Worm (Caenorhabditis elegans) whole organism, L1 larva: ENCODE measurements around the gene T19H12.2.
A peak's percentile ranks its signal among the peaks of the same experiment; 100 is the strongest.

ENCODE experiments used
- C04F5.9 ChIP-seq: sonication (generic microtip); optimal IDR thresholded peaks from 2 replicates; lab custom pipeline; 2016; ENCODE audit warnings: missing genetic modification characterization, missing compliant biosample characterization
- aha-1 ChIP-seq: fragments of 150-350 bp; optimal IDR thresholded peaks from 2 replicates; lab custom pipeline; 2014; ENCODE audit warnings: missing biosample characterization, missing genetic modification characterization
- alr-1 ChIP-seq: fragments of 200-800 bp; sonication (Bioruptor generic); optimal IDR thresholded peaks from 2 replicates; lab custom pipeline; 2018; ENCODE audit warnings: borderline replicate concordance, mild to moderate bottlenecking, missing genetic modification characterization, missing compliant biosample characterization
- ceh-8 ChIP-seq: fragments of 200-800 bp; sonication (Bioruptor generic); optimal IDR thresholded peaks from 2 replicates; lab custom pipeline; 2018; ENCODE audit warnings: mild to moderate bottlenecking, missing genetic modification characterization, moderate library complexity, missing compliant biosample characterization
- dsc-1 ChIP-seq: sonication (generic microtip); optimal IDR thresholded peaks from 2 replicates; lab custom pipeline; 2016; ENCODE audit warnings: mild to moderate bottlenecking, missing genetic modification characterization, missing compliant biosample characterization
- efl-1 ChIP-seq, 4 experiments: fragments of 150-350 bp; optimal IDR thresholded peaks in 3 of 4; peaks in 1 of 4; 1 replicate in 1 of 4; 2 replicates in 3 of 4; lab custom pipeline; 2014; ENCODE audit warnings: missing biosample characterization in 2 of 4, missing genetic modification characterization in 2 of 4, missing genetic modification reagents in 2 of 4
- efl-3 ChIP-seq: fragments of 200-800 bp; sonication (Bioruptor generic); optimal IDR thresholded peaks from 2 replicates; lab custom pipeline; 2018; ENCODE audit warnings: mild to moderate bottlenecking, missing genetic modification characterization, missing compliant biosample characterization
- egl-13 ChIP-seq: sonication (generic microtip); optimal IDR thresholded peaks from 2 replicates; lab custom pipeline; 2016; ENCODE audit warnings: missing genotype, missing genetic modification reagents, missing genetic modification characterization, missing compliant biosample characterization
- fkh-10 ChIP-seq: sonication (generic microtip); optimal IDR thresholded peaks from 2 replicates; lab custom pipeline; 2017; ENCODE audit warnings: missing biosample characterization, missing genetic modification reagents, missing genetic modification characterization
- fkh-8 ChIP-seq: sonication (generic microtip); optimal IDR thresholded peaks from 2 replicates; lab custom pipeline; 2016; ENCODE audit warnings: mild to moderate bottlenecking, missing genetic modification characterization, missing compliant biosample characterization
- isw-1 ChIP-seq: fragments of 200-800 bp; sonication (Bioruptor generic); IDR thresholded peaks from 2 replicates; pipeline ENCODE4 v1.3.6; 2022; ENCODE audit warnings: missing genetic modification characterization, missing compliant biosample characterization
- jun-1 ChIP-seq: fragments of 150-350 bp; optimal IDR thresholded peaks from 2 replicates; lab custom pipeline; 2014; ENCODE audit warnings: missing biosample characterization, missing genetic modification reagents, missing genetic modification characterization
- lin-13 ChIP-seq: fragments of 150-350 bp; optimal IDR thresholded peaks from 2 replicates; lab custom pipeline; 2014; ENCODE audit warnings: missing biosample characterization, missing genetic modification reagents, missing genetic modification characterization
- lin-14 ChIP-seq: fragments of 200-800 bp; sonication (Bioruptor generic); optimal IDR thresholded peaks from 2 replicates; lab custom pipeline; 2018; ENCODE audit warnings: mild to moderate bottlenecking, missing genetic modification characterization, moderate library complexity, missing compliant biosample characterization
- lin-15B ChIP-seq: fragments of 150-350 bp; sonication (generic microtip); optimal IDR thresholded peaks from 3 replicates; lab custom pipeline; 2014; ENCODE audit warnings: missing biosample characterization, missing genetic modification characterization
- lin-35 ChIP-seq, 2 experiments: fragments of 150-350 bp; optimal IDR thresholded peaks; 2 replicates each; lab custom pipeline; 2014; ENCODE audit warnings: missing biosample characterization in 2 of 2, missing genetic modification characterization in 2 of 2, missing genetic modification reagents in 2 of 2
- lin-39 ChIP-seq: fragments of 150-350 bp; optimal IDR thresholded peaks from 2 replicates; lab custom pipeline; 2014; ENCODE audit warnings: missing biosample characterization, missing genetic modification reagents, missing genetic modification characterization
- mab-9 ChIP-seq: fragments of 200-800 bp; sonication (Bioruptor generic); IDR thresholded peaks from 2 replicates; pipeline ENCODE4 v1.3.6; 2022; ENCODE audit warnings: missing genetic modification reagents, missing genetic modification characterization, missing compliant biosample characterization
- mef-2 ChIP-seq: fragments of 150-350 bp; optimal IDR thresholded peaks from 2 replicates; lab custom pipeline; 2014; ENCODE audit warnings: missing biosample characterization, missing genetic modification characterization
- mep-1 ChIP-seq: fragments of 150-350 bp; optimal IDR thresholded peaks from 2 replicates; lab custom pipeline; 2014; ENCODE audit warnings: missing biosample characterization, missing genetic modification characterization
- nhr-20 ChIP-seq: sonication (generic microtip); optimal IDR thresholded peaks from 2 replicates; lab custom pipeline; 2016; ENCODE audit warnings: mild to moderate bottlenecking, missing genetic modification characterization, missing compliant biosample characterization
- nhr-237 ChIP-seq: fragments of 150-350 bp; optimal IDR thresholded peaks from 2 replicates; lab custom pipeline; 2014; ENCODE audit warnings: missing biosample characterization, missing genetic modification characterization
- nhr-28 ChIP-seq: fragments of 150-350 bp; optimal IDR thresholded peaks from 2 replicates; lab custom pipeline; 2014; ENCODE audit warnings: missing biosample characterization, missing genetic modification characterization
- nhr-47 ChIP-seq: sonication (generic microtip); optimal IDR thresholded peaks from 2 replicates; lab custom pipeline; 2016; ENCODE audit warnings: mild to moderate bottlenecking, missing genetic modification characterization, moderate library complexity, missing compliant biosample characterization
- nhr-71 ChIP-seq: sonication (generic microtip); optimal IDR thresholded peaks from 2 replicates; lab custom pipeline; 2016; ENCODE audit warnings: mild to moderate bottlenecking, missing genetic modification characterization, moderate library complexity, missing compliant biosample characterization
- nhr-77 ChIP-seq: fragments of 150-350 bp; optimal IDR thresholded peaks from 2 replicates; lab custom pipeline; 2014; ENCODE audit warnings: missing biosample characterization, missing genetic modification characterization
- nhr-84 ChIP-seq: sonication (generic microtip); optimal IDR thresholded peaks from 2 replicates; lab custom pipeline; 2017; ENCODE audit warnings: missing biosample characterization, missing genetic modification characterization
- nhr-90 ChIP-seq: sonication (generic microtip); optimal IDR thresholded peaks from 2 replicates; lab custom pipeline; 2016; ENCODE audit warnings: mild to moderate bottlenecking, missing genetic modification characterization, missing compliant biosample characterization; ENCODE audit not compliant: poor library complexity
- rnt-1 ChIP-seq: sonication (generic microtip); optimal IDR thresholded peaks from 2 replicates; lab custom pipeline; 2016; ENCODE audit warnings: mild to moderate bottlenecking, missing genetic modification characterization, moderate library complexity, missing compliant biosample characterization
- snpc-4 ChIP-seq: fragments of 150-350 bp; optimal IDR thresholded peaks from 2 replicates; lab custom pipeline; 2014; ENCODE audit warnings: missing biosample characterization, missing genetic modification characterization
- snu-23 ChIP-seq: sonication (generic microtip); optimal IDR thresholded peaks from 2 replicates; lab custom pipeline; 2016; ENCODE audit warnings: missing genetic modification characterization, missing compliant biosample characterization
- sox-4 ChIP-seq: sonication (generic microtip); optimal IDR thresholded peaks from 2 replicates; lab custom pipeline; 2016; ENCODE audit warnings: missing genetic modification characterization, missing compliant biosample characterization
- tbx-2 ChIP-seq: sonication (generic microtip); optimal IDR thresholded peaks from 2 replicates; lab custom pipeline; 2016; ENCODE audit warnings: missing genetic modification characterization, missing compliant biosample characterization
- unc-130 ChIP-seq: fragments of 150-350 bp; optimal IDR thresholded peaks from 2 replicates; lab custom pipeline; 2017; ENCODE audit warnings: missing biosample characterization, missing genetic modification characterization, inconsistent platforms
- unc-98 ChIP-seq: fragments of 200-800 bp; sonication (Bioruptor generic); IDR thresholded peaks from 2 replicates; pipeline ENCODE4 v1.3.6; 2022; ENCODE audit warnings: missing genetic modification characterization, missing compliant biosample characterization
- xbp-1 ChIP-seq: sonication (generic microtip); optimal IDR thresholded peaks from 2 replicates; lab custom pipeline; 2016; ENCODE audit warnings: missing genetic modification characterization, missing compliant biosample characterization
- zip-4 ChIP-seq: fragments of 200-800 bp; sonication (Bioruptor generic); optimal IDR thresholded peaks from 2 replicates; lab custom pipeline; 2018; ENCODE audit warnings: mild to moderate bottlenecking, missing genetic modification characterization, moderate library complexity, missing compliant biosample characterization

T19H12.2 gene

ce11 chrV:4844591-4844990 lies 45.6 kb upstream of the T19H12.2 start, which contains the start of gene abhd-5.2 (continued):
- TF ChIP-seq mef-2 (tag; lab: Kevin White, UChicago) (no peak), lin-39 (no peak), fkh-10 (GFP tag; lab: Kevin White, UChicago) (no peak), tbx-2 (tag; lab: Kevin White, UChicago) (peak; percentile 35), ceh-8 (GFP tag; lab: Kevin White, UChicago) (no peak), sox-4 (tag; lab: Kevin White, UChicago) (no peak), nhr-47 (peak; percentile 50), zip-4 (GFP tag; lab: Kevin White, UChicago) (peak; percentile 97), efl-1 (optimal IDR thresholded peaks at IDR 0.05; lab: Kevin White, UChicago) (peak; percentile 55 to 60), efl-1 (GFP tag; optimal IDR thresholded peaks at IDR 0.05 in 1 of 2; lab: Kevin White, UChicago) (peak in 1 of 2 experiments; percentile 50), mab-9 (GFP tag; lab: Robert Waterston, UW) (no peak), nhr-84 (tag; lab: Kevin White, UChicago) (peak; percentile 93), snu-23 (GFP tag; lab: Kevin White, UChicago) (peak; percentile 78), nhr-28 (tag; lab: Kevin White, UChicago) (peak; percentile 53), alr-1 (tag; lab: Kevin White, UChicago) (no peak), lin-13 (no peak), jun-1 (peak; percentile 32), nhr-20 (tag; lab: Kevin White, UChicago) (peak; percentile 70), rnt-1 (tag; lab: Kevin White, UChicago) (peak; percentile 53), isw-1 (GFP tag; lab: Robert Waterston, UW) (peak; percentile 39), efl-3 (GFP tag; lab: Kevin White, UChicago) (no peak), unc-98 (no peak), nhr-77 (tag; lab: Kevin White, UChicago) (no peak), xbp-1 (peak; percentile 14), fkh-8 (peak; percentile 57), nhr-237 (tag; lab: Kevin White, UChicago) (peak; percentile 63), aha-1 (tag; lab: Kevin White, UChicago) (no peak), C04F5.9 (tag; lab: Kevin White, UChicago) (no peak), egl-13 (tag; lab: Kevin White, UChicago) (no peak), snpc-4 (peak; percentile 20), unc-130 (tag; lab: Kevin White, UChicago) (peak; percentile 14)
- TF ChIP-seq, all 84 proteins: peak for 34

- TF ChIP-seq isw-1 (GFP tag; lab: Robert Waterston, UW): no peak
- TF ChIP-seq efl-1 (optimal IDR thresholded peaks at IDR 0.05; lab: Kevin White, UChicago): no peak
- peak in 1 of 2 experiments; percentile 32 for TF ChIP-seq efl-1 (GFP tag; optimal IDR thresholded peaks at IDR 0.05 in 1 of 2; lab: Kevin White, UChicago)
These were observed 43.7 kb upstream of the T19H12.2 start for ce11 chrV:4846507-4846906.

- peak; percentile 4 for TF ChIP-seq nhr-71
- no peak for TF ChIP-seq lin-15B (tag; lab: Kevin White, UChicago)
- TF ChIP-seq lin-14 (GFP tag; lab: Kevin White, UChicago): peak; percentile 63
- no peak for TF ChIP-seq lin-39
- peak in 1 of 2 experiments; percentile 28 for TF ChIP-seq lin-35 (GFP tag; optimal IDR thresholded peaks at IDR 0.05; lab: Kevin White, UChicago)
- peak; percentile 12 for TF ChIP-seq snu-23 (GFP tag; lab: Kevin White, UChicago)
- TF ChIP-seq nhr-90 (tag; lab: Kevin White, UChicago): peak; percentile 6
- peak; percentile 27 for TF ChIP-seq mep-1 (tag; lab: Kevin White, UChicago)
- TF ChIP-seq nhr-20 (tag; lab: Kevin White, UChicago): no peak
- TF ChIP-seq, all 84 proteins: peak for 6
These were observed 42.8 kb upstream of the T19H12.2 start, which contains the start of gene abhd-5.1 for ce11 chrV:4847424-4847823. Gene abhd-5.1 (plus strand): TSS chrV:4847653.

ce11 chrV:4850446-4850845 lies 39.8 kb upstream of the T19H12.2 start:
- peak; percentile 86 for TF ChIP-seq dsc-1 (tag; lab: Kevin White, UChicago)
- TF ChIP-seq egl-13 (tag; lab: Kevin White, UChicago): peak; percentile 55
- TF ChIP-seq isw-1 (GFP tag; lab: Robert Waterston, UW): no peak
